Fruit fly (Drosophila melanogaster): ENCODE results near the gene Atg3.
A peak's percentile ranks its signal among the peaks of the same experiment; 100 is the strongest.

Gene Atg3

dm6 chr3L:18795056-18795841, 46.8 kb downstream of the Atg3 start (continued):
- TF ChIP-seq Oaz (GFP tag; IDR thresholded peaks at IDR 0.05), result no peak
- TF ChIP-seq D19A (tag; optimal IDR thresholded peaks at IDR 0.05), result peak; percentile 18
- peak; percentile 46 for TF ChIP-seq CG17385 (GFP tag; optimal IDR thresholded peaks at IDR 0.05)
- peak; percentile 59 for TF ChIP-seq CG12391 (tag; optimal IDR thresholded peaks at IDR 0.05)
- TF ChIP-seq CG10979 (tag; optimal IDR thresholded peaks at IDR 0.05), result peak; percentile 53
- TF ChIP-seq CG17829 (tag; optimal IDR thresholded peaks at IDR 0.05), result peak; percentile 20
- TF ChIP-seq Sox102F (GFP tag; optimal IDR thresholded peaks at IDR 0.05), result peak; percentile 45
- TF ChIP-seq Gsc (GFP tag; IDR thresholded peaks at IDR 0.05), result no peak

dm6 chr3L:18796376-18796775, 47.9 kb downstream of the Atg3 start:
- TF ChIP-seq Antp (GFP tag; optimal IDR thresholded peaks at IDR 0.05), result no peak
- TF ChIP-seq zen (tag; optimal IDR thresholded peaks at IDR 0.05), result no peak
- TF ChIP-seq CG2678 (tag; optimal IDR thresholded peaks at IDR 0.05), result peak; percentile 12
- peak; percentile 58 for TF ChIP-seq CG11504 (tag; optimal IDR thresholded peaks at IDR 0.05)
- TF ChIP-seq Awh (GFP tag; IDR thresholded peaks at IDR 0.05), result no peak
- TF ChIP-seq mirr (GFP tag; optimal IDR thresholded peaks at IDR 0.05), result no peak
- no peak for TF ChIP-seq slbo (GFP tag; IDR thresholded peaks at IDR 0.05)
- TF ChIP-seq CG17359 (tag; optimal IDR thresholded peaks at IDR 0.05), result peak; percentile 2
- no peak for TF ChIP-seq CG7987 (GFP tag; optimal IDR thresholded peaks at IDR 0.05)
- TF ChIP-seq stc (GFP tag; IDR thresholded peaks at IDR 0.05), result 0 out of 2 replicates have a peak, but pooled peaks have one; percentile 16
- no peak for TF ChIP-seq CG2889 (GFP tag; IDR thresholded peaks at IDR 0.05)
- TF ChIP-seq CG11085 (GFP tag; IDR thresholded peaks at IDR 0.05), result no peak
- no peak for TF ChIP-seq Dip3 (GFP tag; optimal IDR thresholded peaks at IDR 0.05)
- TF ChIP-seq HHEX (GFP tag; optimal IDR thresholded peaks at IDR 0.05), result no peak
- no peak for TF ChIP-seq CG7271 (tag; optimal IDR thresholded peaks at IDR 0.05)
- no peak for TF ChIP-seq CG8765 (GFP tag; IDR thresholded peaks at IDR 0.05)
- peak; percentile 55 for TF ChIP-seq dmrt99B (tag; optimal IDR thresholded peaks at IDR 0.05)
- no peak for TF ChIP-seq CG15269 (tag; optimal IDR thresholded peaks at IDR 0.05)
- no peak for TF ChIP-seq CG13296 (GFP tag; optimal IDR thresholded peaks at IDR 0.05)
- peak; percentile 45 for TF ChIP-seq sens (GFP tag)
- no peak for TF ChIP-seq Myb (GFP tag; optimal IDR thresholded peaks at IDR 0.05)
- TF ChIP-seq dm (GFP tag; optimal IDR thresholded peaks at IDR 0.05), result no peak
- peak; percentile 27 for TF ChIP-seq Sox102F (GFP tag; optimal IDR thresholded peaks at IDR 0.05)
- peak in 1 of 2 experiments; percentile 50 for TF ChIP-seq Hr51 (GFP tag; optimal IDR thresholded peaks at IDR 0.05)
- no peak for TF ChIP-seq so (GFP tag; IDR thresholded peaks at IDR 0.05)
- no peak for TF ChIP-seq CG12659 (GFP tag; optimal IDR thresholded peaks at IDR 0.05)
- TF ChIP-seq corto (GFP tag; optimal IDR thresholded peaks at IDR 0.05), result no peak
- TF ChIP-seq Dfd (GFP tag; optimal IDR thresholded peaks at IDR 0.05), result no peak
- no peak for TF ChIP-seq CG8359 (GFP tag; optimal IDR thresholded peaks at IDR 0.05; ENCODE audit: borderline replicate concordance)
- peak; percentile 17 for TF ChIP-seq Oli (tag; optimal IDR thresholded peaks at IDR 0.05)
- TF ChIP-seq gem (tag; optimal IDR thresholded peaks at IDR 0.05), result peak; percentile 21
- no peak for TF ChIP-seq CG1024 (GFP tag; IDR thresholded peaks at IDR 0.05)
- peak; percentile 25 for TF ChIP-seq Abd-B (GFP tag; optimal IDR thresholded peaks at IDR 0.05)
- TF ChIP-seq sima (GFP tag; optimal IDR thresholded peaks at IDR 0.05), result no peak
- TF ChIP-seq fd3F (GFP tag; optimal IDR thresholded peaks at IDR 0.05), result no peak
- TF ChIP-seq Hey (tag; optimal IDR thresholded peaks at IDR 0.05), result no peak
- no peak for TF ChIP-seq CG32532 (GFP tag; IDR thresholded peaks at IDR 0.05)
- TF ChIP-seq chinmo (GFP tag; IDR thresholded peaks at IDR 0.05; ENCODE audit: partially characterized antibody), result no peak
- peak; percentile 41; the same call in 1 of the 2 replicates for TF ChIP-seq Ptx1 (GFP tag; IDR thresholded peaks at IDR 0.05)
- TF ChIP-seq pnt (GFP tag; optimal IDR thresholded peaks at IDR 0.05), result no peak
- no peak for TF ChIP-seq MESR4 (GFP tag; optimal IDR thresholded peaks at IDR 0.05)

Data from whole organism, embryonic.